Fruit fly (Drosophila melanogaster) whole organism, prepupa: ENCODE results near the gene CG6983.
A peak's percentile ranks its signal among the peaks of the same experiment; 100 is the strongest.

Experiments used
- Blimp-1 ChIP-seq: fragments of 200-800 bp; sonication (Bioruptor generic); optimal IDR thresholded peaks from 3 replicates; lab custom pipeline; 2017; ENCODE audit warnings: missing biosample characterization, missing genetic modification characterization, mild to moderate bottlenecking, moderate library complexity, missing genetic modification reagents
- CG10631 ChIP-seq: fragments of 200-800 bp; sonication (Bioruptor generic); optimal IDR thresholded peaks from 2 replicates; lab custom pipeline; 2016; ENCODE audit warnings: missing biosample characterization, missing genetic modification characterization
- CG10669 ChIP-seq: fragments of 200-800 bp; sonication (Bioruptor generic); optimal IDR thresholded peaks from 3 replicates; lab custom pipeline; 2018; ENCODE audit warnings: missing biosample characterization, mild to moderate bottlenecking, missing genetic modification characterization, moderate library complexity
- CG15336 ChIP-seq: fragments of 200-800 bp; sonication (Bioruptor generic); IDR thresholded peaks from 2 replicates; pipeline ENCODE4 v1.3.6; 2022; ENCODE audit warnings: missing biosample characterization, missing genetic modification characterization
- CG1621 ChIP-seq: fragments of 200-800 bp; sonication (Bioruptor generic); optimal IDR thresholded peaks from 3 replicates; lab custom pipeline; 2018; ENCODE audit warnings: missing biosample characterization, mild to moderate bottlenecking, missing genetic modification characterization
- CG3032 ChIP-seq: fragments of 200-800 bp; optimal IDR thresholded peaks from 2 replicates; lab custom pipeline; 2019; ENCODE audit warnings: missing biosample characterization, mild to moderate bottlenecking, missing genetic modification characterization, moderate library complexity
- CG31627 ChIP-seq: fragments of 200-800 bp; sonication (Bioruptor generic); optimal IDR thresholded peaks from 3 replicates; lab custom pipeline; 2016; ENCODE audit warnings: missing biosample characterization, missing genetic modification characterization
- CG32006 ChIP-seq: fragments of 200-800 bp; sonication (Bioruptor generic); optimal IDR thresholded peaks from 3 replicates; lab custom pipeline; 2017; ENCODE audit warnings: missing biosample characterization, mild to moderate bottlenecking, missing genetic modification characterization
- CG34406 ChIP-seq: fragments of 200-800 bp; sonication (Bioruptor generic); optimal IDR thresholded peaks from 3 replicates; lab custom pipeline; 2016; ENCODE audit warnings: missing biosample characterization, missing genetic modification characterization
- CG6163 ChIP-seq: fragments of 200-800 bp; sonication (Bioruptor generic); IDR thresholded peaks from 3 replicates; pipeline ENCODE4 v1.3.6; 2022; ENCODE audit warnings: missing biosample characterization, missing genetic modification characterization
- CG6276 ChIP-seq: fragments of 200-800 bp; sonication (Bioruptor generic); optimal IDR thresholded peaks from 2 replicates; lab custom pipeline; 2017; ENCODE audit warnings: missing biosample characterization, mild to moderate bottlenecking, missing genetic modification characterization
- CG6792 ChIP-seq: fragments of 200-800 bp; sonication (Bioruptor generic); optimal IDR thresholded peaks from 3 replicates; lab custom pipeline; 2016; ENCODE audit warnings: missing biosample characterization, missing genetic modification characterization
- CG6854 ChIP-seq: fragments of 200-800 bp; sonication (Bioruptor generic); optimal IDR thresholded peaks from 2 replicates; lab custom pipeline; 2017; ENCODE audit warnings: missing biosample characterization, mild to moderate bottlenecking, missing genetic modification characterization
- CG8119 ChIP-seq: fragments of 200-800 bp; sonication (Bioruptor generic); IDR thresholded peaks from 3 replicates; pipeline ENCODE4 v1.3.6; 2022; ENCODE audit warnings: missing biosample characterization, missing genetic modification characterization
- CG8319 ChIP-seq: fragments of 200-800 bp; sonication (Bioruptor generic); optimal IDR thresholded peaks from 3 replicates; lab custom pipeline; 2016; ENCODE audit warnings: missing biosample characterization, missing genetic modification characterization
- CG8632 ChIP-seq: fragments of 200-800 bp; sonication (Bioruptor generic); optimal IDR thresholded peaks from 3 replicates; lab custom pipeline; 2016; ENCODE audit warnings: missing biosample characterization, missing genetic modification characterization
- Eip75B ChIP-seq: fragments of 200-800 bp; sonication (Bioruptor generic); optimal IDR thresholded peaks from 3 replicates; lab custom pipeline; 2016; ENCODE audit warnings: missing biosample characterization, missing genetic modification characterization
- Eip78C ChIP-seq: fragments of 200-800 bp; sonication (Bioruptor generic); peaks from one replicate; lab custom pipeline; 2016; ENCODE audit warnings: missing biosample characterization, missing genetic modification characterization
- Eip93F ChIP-seq: fragments of 200-800 bp; sonication (Bioruptor generic); optimal IDR thresholded peaks from 2 replicates; lab custom pipeline; 2016; ENCODE audit warnings: missing biosample characterization, mild to moderate bottlenecking, missing genetic modification characterization
- Ets21C ChIP-seq: fragments of 200-800 bp; sonication (Bioruptor generic); optimal IDR thresholded peaks from 3 replicates; lab custom pipeline; 2016; ENCODE audit warnings: missing biosample characterization, missing genetic modification characterization
- Gug ChIP-seq: fragments of 200-800 bp; sonication (Bioruptor generic); IDR thresholded peaks from 2 replicates; pipeline ENCODE4 v1.3.6; 2022; ENCODE audit warnings: missing biosample characterization, missing genetic modification characterization
- Hr39 ChIP-seq: fragments of 200-800 bp; sonication (Bioruptor generic); optimal IDR thresholded peaks from 2 replicates; lab custom pipeline; 2016; ENCODE audit warnings: missing biosample characterization, missing genetic modification characterization
- Hr4 ChIP-seq: fragments of 200-800 bp; sonication (Bioruptor generic); optimal IDR thresholded peaks from 3 replicates; lab custom pipeline; 2016; ENCODE audit warnings: missing biosample characterization, missing genetic modification characterization
- Smox ChIP-seq: fragments of 200-800 bp; sonication (Bioruptor generic); optimal IDR thresholded peaks from 3 replicates; lab custom pipeline; 2016; ENCODE audit warnings: missing biosample characterization, missing genetic modification characterization
- Sox14 ChIP-seq: fragments of 200-800 bp; sonication (Bioruptor generic); optimal IDR thresholded peaks from 3 replicates; lab custom pipeline; 2016; ENCODE audit warnings: missing biosample characterization, missing genetic modification characterization
- Sox15 ChIP-seq: fragments of 200-800 bp; sonication (Bioruptor generic); optimal IDR thresholded peaks from 3 replicates; lab custom pipeline; 2016; ENCODE audit warnings: missing biosample characterization, missing genetic modification characterization
- achi ChIP-seq: fragments of 200-800 bp; sonication (Bioruptor generic); optimal IDR thresholded peaks from 3 replicates; lab custom pipeline; 2016; ENCODE audit warnings: missing biosample characterization, missing genetic modification characterization
- acj6 ChIP-seq: fragments of 200-800 bp; sonication (Bioruptor generic); optimal IDR thresholded peaks from 3 replicates; lab custom pipeline; 2016; ENCODE audit warnings: missing biosample characterization, missing genetic modification characterization
- cyc ChIP-seq: fragments of 200-800 bp; sonication (Bioruptor generic); optimal IDR thresholded peaks from 3 replicates; lab custom pipeline; 2016; ENCODE audit warnings: missing biosample characterization, missing genetic modification characterization
- dac ChIP-seq: fragments of 200-800 bp; sonication (Bioruptor generic); optimal IDR thresholded peaks from 2 replicates; lab custom pipeline; 2017; ENCODE audit warnings: missing biosample characterization, mild to moderate bottlenecking, missing genetic modification characterization
- dsx ChIP-seq: fragments of 200-800 bp; optimal IDR thresholded peaks from 3 replicates; lab custom pipeline; 2019; ENCODE audit warnings: missing biosample characterization, mild to moderate bottlenecking, missing genetic modification characterization, moderate library complexity; ENCODE audit not compliant: poor library complexity, severe bottlenecking
- eg ChIP-seq: fragments of 200-800 bp; sonication (Bioruptor generic); IDR thresholded peaks from 3 replicates; pipeline ENCODE4 v1.3.6; 2022; ENCODE audit warnings: missing biosample characterization, missing genetic modification characterization
- esn ChIP-seq: fragments of 200-800 bp; sonication (Bioruptor generic); optimal IDR thresholded peaks from 2 replicates; lab custom pipeline; 2016; ENCODE audit warnings: missing biosample characterization, mild to moderate bottlenecking, missing genetic modification characterization, moderate library complexity
- fd85E ChIP-seq: fragments of 200-800 bp; sonication (Bioruptor generic); optimal IDR thresholded peaks from 3 replicates; lab custom pipeline; 2016; ENCODE audit warnings: missing biosample characterization, missing genetic modification characterization
- fkh ChIP-seq: fragments of 200-800 bp; sonication (Bioruptor generic); optimal IDR thresholded peaks from 3 replicates; lab custom pipeline; 2017; ENCODE audit warnings: missing biosample characterization, mild to moderate bottlenecking, missing genetic modification characterization, moderate library complexity
- lz ChIP-seq: fragments of 200-800 bp; sonication (Bioruptor generic); optimal IDR thresholded peaks from 3 replicates; lab custom pipeline; 2016; ENCODE audit warnings: missing biosample characterization, missing genetic modification characterization
- net ChIP-seq: fragments of 200-800 bp; sonication (Bioruptor generic); optimal IDR thresholded peaks from 3 replicates; lab custom pipeline; 2016; ENCODE audit warnings: missing biosample characterization, missing genetic modification characterization
- salr ChIP-seq, 2 experiments: fragments of 200-800 bp; sonication (Bioruptor generic); optimal IDR thresholded peaks; 3 replicates each; lab custom pipeline; 2016 to 2018; ENCODE audit warnings: missing biosample characterization in 2 of 2, missing genetic modification characterization in 2 of 2, mild to moderate bottlenecking in 1 of 2
- spab ChIP-seq: fragments of 200-800 bp; sonication (Bioruptor generic); optimal IDR thresholded peaks from 2 replicates; lab custom pipeline; 2017; ENCODE audit warnings: missing biosample characterization, mild to moderate bottlenecking, missing genetic modification characterization, missing genetic modification reagents
- svp ChIP-seq: fragments of 200-800 bp; sonication (Bioruptor generic); peaks from one replicate; lab custom pipeline; 2016; ENCODE audit warnings: missing biosample characterization, missing genetic modification characterization
- topi ChIP-seq: fragments of 200-800 bp; sonication (Bioruptor generic); optimal IDR thresholded peaks from 3 replicates; lab custom pipeline; 2016; ENCODE audit warnings: missing biosample characterization, missing genetic modification characterization
- vri ChIP-seq: fragments of 200-800 bp; sonication (Bioruptor generic); optimal IDR thresholded peaks from 3 replicates; lab custom pipeline; 2016; ENCODE audit warnings: missing biosample characterization, mild to moderate bottlenecking, missing genetic modification characterization

Gene CG6983

dm6 chr3L:8453443-8454360, 4.5 kb upstream of the CG6983 start (continued):
- TF ChIP-seq CG6792 (GFP tag; lab: Kevin White, UChicago) (no peak), CG8319 (GFP tag; lab: Kevin White, UChicago) (no peak), acj6 (GFP tag; lab: Kevin White, UChicago) (no peak), dsx (GFP tag; lab: Kevin White, UChicago) (no peak), Ets21C (no peak), esn (GFP tag; lab: Kevin White, UChicago) (peak; percentile 14), Sox14 (GFP tag; lab: Kevin White, UChicago) (no peak), CG10669 (GFP tag; lab: Kevin White, UChicago) (no peak), salr (GFP tag; optimal IDR thresholded peaks at IDR 0.05; lab: Kevin White, UChicago) (no peak), CG6163 (GFP tag; lab: Robert Waterston, UW) (no peak), achi (no peak), fd85E (GFP tag; lab: Kevin White, UChicago) (no peak), topi (no peak), Eip75B (GFP tag; lab: Kevin White, UChicago) (no peak), dac (GFP tag; lab: Kevin White, UChicago) (no peak), Sox15 (GFP tag; lab: Kevin White, UChicago) (no peak), spab (no peak)

- TF ChIP-seq Smox (GFP tag; lab: Kevin White, UChicago) (no peak), svp (GFP tag; lab: Kevin White, UChicago) (peak; percentile 78), CG10669 (GFP tag; lab: Kevin White, UChicago) (no peak), Eip93F (peak; percentile 26)
Measured at dm6 chr3L:8452986-8453385, 3.8 kb upstream of the CG6983 start.

dm6 chr3L:8451966-8452620, 2.9 kb upstream of the CG6983 start:
- TF ChIP-seq CG6854 (GFP tag; lab: Kevin White, UChicago) (no peak), fkh (no peak), Eip93F (no peak), CG10631 (no peak), acj6 (GFP tag; lab: Kevin White, UChicago) (no peak), CG31627 (GFP tag; lab: Kevin White, UChicago) (no peak), Gug (GFP tag; lab: Robert Waterston, UW) (no peak), net (no peak), vri (GFP tag; lab: Kevin White, UChicago) (no peak), Smox (GFP tag; lab: Kevin White, UChicago) (no peak), Blimp-1 (GFP tag; lab: Kevin White, UChicago) (no peak), CG8632 (no peak), cyc (GFP tag; lab: Kevin White, UChicago) (no peak), svp (GFP tag; lab: Kevin White, UChicago) (no peak), esn (GFP tag; lab: Kevin White, UChicago) (no peak), salr (GFP tag; optimal IDR thresholded peaks at IDR 0.05; lab: Kevin White, UChicago) (no peak), Hr4 (no peak), CG6792 (GFP tag; lab: Kevin White, UChicago) (no peak), Hr39 (no peak), CG8319 (GFP tag; lab: Kevin White, UChicago) (no peak)

dm6 chr3L:8450747-8451146, 1.6 kb upstream of the CG6983 start:
- TF ChIP-seq Sox14 (GFP tag; lab: Kevin White, UChicago) (no peak), lz (GFP tag; lab: Kevin White, UChicago) (no peak), eg (GFP tag; lab: Robert Waterston, UW) (no peak), fd85E (GFP tag; lab: Kevin White, UChicago) (no peak), CG34406 (GFP tag; lab: Kevin White, UChicago) (no peak), CG6792 (GFP tag; lab: Kevin White, UChicago) (no peak), topi (no peak), acj6 (GFP tag; lab: Kevin White, UChicago) (no peak), CG1621 (tag; lab: Kevin White, UChicago) (no peak), fkh (no peak), vri (GFP tag; lab: Kevin White, UChicago) (no peak), CG8119 (GFP tag; lab: Robert Waterston, UW) (no peak), CG32006 (no peak), Hr4 (no peak), CG3032 (tag; lab: Kevin White, UChicago) (no peak), CG6276 (GFP tag; lab: Kevin White, UChicago) (no peak), Eip75B (GFP tag; lab: Kevin White, UChicago) (no peak), CG15336 (GFP tag; lab: Robert Waterston, UW) (no peak), Eip78C (no peak)
- TF ChIP-seq, all 60 proteins: peak for 0
